Fruit fly (Drosophila melanogaster) whole organism, embryonic: ENCODE data around the gene CG9903.

Source experiments
- Asciz ChIP-seq: fragments of 200-800 bp; sonication (Bioruptor generic); optimal IDR thresholded peaks from 2 replicates; lab custom pipeline; 2017; ENCODE audit warnings: missing biosample characterization, mild to moderate bottlenecking, missing genetic modification characterization, missing genetic modification reagents
- BEAF-32 ChIP-seq: fragments of 200-800 bp; sonication (Bioruptor generic); optimal IDR thresholded peaks from 3 replicates; lab custom pipeline; 2017; ENCODE audit warnings: missing biosample characterization, missing genetic modification characterization, mild to moderate bottlenecking, moderate library complexity, missing genetic modification reagents
- CG12769 ChIP-seq: fragments of 200-800 bp; sonication (Bioruptor generic); optimal IDR thresholded peaks from 2 replicates; lab custom pipeline; 2019; ENCODE audit warnings: missing biosample characterization, mild to moderate bottlenecking, missing genetic modification characterization, moderate library complexity
- CG13287 ChIP-seq: fragments of 200-800 bp; sonication (Bioruptor generic); IDR thresholded peaks from 2 replicates; pipeline ENCODE4 v1.3.6; 2022; ENCODE audit warnings: missing biosample characterization, missing genetic modification characterization; ENCODE audit not compliant: partially characterized antibody
- CG13624 ChIP-seq: fragments of 200-800 bp; sonication (Bioruptor generic); optimal IDR thresholded peaks from 2 replicates; lab custom pipeline; 2016; ENCODE audit warnings: missing biosample characterization, missing genetic modification characterization
- CG14014 ChIP-seq: fragments of 200-800 bp; sonication (Bioruptor generic); IDR thresholded peaks from 2 replicates; pipeline ENCODE4 v1.3.6; 2022; ENCODE audit warnings: missing biosample characterization, missing genetic modification characterization
- CG14710 ChIP-seq: fragments of 200-800 bp; sonication (Bioruptor generic); optimal IDR thresholded peaks from 3 replicates; lab custom pipeline; 2019; ENCODE audit warnings: missing biosample characterization, mild to moderate bottlenecking, missing genetic modification characterization, moderate library complexity
- CG15514 ChIP-seq: fragments of 200-800 bp; sonication (Bioruptor generic); optimal IDR thresholded peaks from 3 replicates; lab custom pipeline; 2017; ENCODE audit warnings: missing biosample characterization, missing genetic modification characterization, mild to moderate bottlenecking, moderate library complexity, missing genetic modification reagents
- CG17802 ChIP-seq: fragments of 200-800 bp; sonication (Bioruptor generic); optimal IDR thresholded peaks from 2 replicates; lab custom pipeline; 2018; ENCODE audit warnings: missing biosample characterization, mild to moderate bottlenecking, missing genetic modification characterization, moderate library complexity
- CG2116 ChIP-seq: fragments of 200-800 bp; sonication (Bioruptor generic); optimal IDR thresholded peaks from 3 replicates; lab custom pipeline; 2018; ENCODE audit warnings: missing biosample characterization, mild to moderate bottlenecking, missing genetic modification characterization
- CG2120 ChIP-seq: fragments of 200-800 bp; sonication (Bioruptor generic); optimal IDR thresholded peaks from 3 replicates; lab custom pipeline; 2016; ENCODE audit warnings: missing biosample characterization, missing genetic modification characterization
- CG34376 ChIP-seq: fragments of 200-800 bp; sonication (Bioruptor generic); optimal IDR thresholded peaks from 2 replicates; lab custom pipeline; 2018; ENCODE audit warnings: missing biosample characterization, mild to moderate bottlenecking, missing genetic modification characterization
- CG4617 ChIP-seq: fragments of 200-800 bp; sonication (Bioruptor generic); optimal IDR thresholded peaks from 3 replicates; lab custom pipeline; 2016; ENCODE audit warnings: missing biosample characterization, missing genetic modification characterization, borderline replicate concordance
- CG6689 ChIP-seq: fragments of 200-800 bp; sonication (Bioruptor generic); IDR thresholded peaks from 2 replicates; pipeline ENCODE4 v1.3.6; 2022; ENCODE audit warnings: missing biosample characterization, missing genetic modification characterization
- CG8290 ChIP-seq, 3 experiments: fragments of 200-800 bp; sonication (Bioruptor generic); optimal IDR thresholded peaks; 2 replicates each; lab custom pipeline; 2016 to 2019; ENCODE audit warnings: missing biosample characterization in 3 of 3, missing genetic modification characterization in 3 of 3, mild to moderate bottlenecking in 2 of 3, moderate library complexity in 1 of 3
- CG9437 ChIP-seq: fragments of 200-800 bp; sonication (Bioruptor generic); optimal IDR thresholded peaks from 2 replicates; lab custom pipeline; 2018; ENCODE audit warnings: missing biosample characterization, mild to moderate bottlenecking, missing genetic modification characterization
- CTCF ChIP-seq: fragments of 200-800 bp; sonication (Bioruptor generic); optimal IDR thresholded peaks from 2 replicates; lab custom pipeline; 2017; ENCODE audit warnings: missing biosample characterization, mild to moderate bottlenecking, missing genetic modification characterization, moderate library complexity
- Deaf1 ChIP-seq: fragments of 200-800 bp; optimal IDR thresholded peaks from 3 replicates; lab custom pipeline; 2019; ENCODE audit warnings: missing biosample characterization, mild to moderate bottlenecking, missing genetic modification characterization, moderate library complexity
- Dfd ChIP-seq, 2 experiments: fragments of >200 bp; optimal IDR thresholded peaks; 2 replicates each; lab custom pipeline; 2017; ENCODE audit warnings: missing biosample characterization in 2 of 2, missing genetic modification characterization in 2 of 2
- Dp ChIP-seq: fragments of 200-800 bp; sonication (Bioruptor generic); optimal IDR thresholded peaks from 2 replicates; lab custom pipeline; 2018; ENCODE audit warnings: missing biosample characterization, mild to moderate bottlenecking, missing genetic modification characterization, moderate library complexity
- HLHmδ ChIP-seq: fragments of 200-800 bp; sonication (Bioruptor generic); optimal IDR thresholded peaks from 2 replicates; lab custom pipeline; 2018; ENCODE audit warnings: missing biosample characterization, mild to moderate bottlenecking, missing genetic modification characterization, moderate library complexity
- HmgD ChIP-seq: fragments of 200-800 bp; sonication (Bioruptor generic); optimal IDR thresholded peaks from 3 replicates; lab custom pipeline; 2016; ENCODE audit warnings: missing biosample characterization, missing genetic modification characterization
- Jarid2 ChIP-seq: fragments of 200-800 bp; sonication (Bioruptor generic); optimal IDR thresholded peaks from 3 replicates; lab custom pipeline; 2017; ENCODE audit warnings: mild to moderate bottlenecking, missing biosample characterization, missing genetic modification reagents, missing genetic modification characterization
- Lhr ChIP-seq: fragments of 200-800 bp; sonication (Bioruptor generic); optimal IDR thresholded peaks from 3 replicates; lab custom pipeline; 2017; ENCODE audit warnings: mild to moderate bottlenecking, missing biosample characterization, missing genetic modification reagents, missing genetic modification characterization
- Optix ChIP-seq: fragments of 200-800 bp; sonication (Bioruptor generic); IDR thresholded peaks from 3 replicates; pipeline ENCODE4 v1.3.6; 2022; ENCODE audit warnings: missing biosample characterization, missing genetic modification characterization
- Rfx ChIP-seq: fragments of 200-800 bp; sonication (Bioruptor generic); IDR thresholded peaks from 2 replicates; pipeline ENCODE4 v1.3.6; 2022; ENCODE audit warnings: missing biosample characterization, missing genetic modification characterization
- Usf ChIP-seq: fragments of 200-800 bp; sonication (Bioruptor generic); optimal IDR thresholded peaks from 2 replicates; lab custom pipeline; 2017; ENCODE audit warnings: missing genotype, missing biosample characterization, missing genetic modification characterization
- YL-1 ChIP-seq: fragments of 200-800 bp; sonication (Bioruptor generic); optimal IDR thresholded peaks from 3 replicates; lab custom pipeline; 2017; ENCODE audit warnings: missing biosample characterization, mild to moderate bottlenecking, missing genetic modification characterization
- bowl ChIP-seq: fragments of 200-800 bp; sonication (Bioruptor generic); IDR thresholded peaks from 2 replicates; pipeline ENCODE4 v1.3.6; 2022; ENCODE audit warnings: missing biosample characterization, missing genetic modification characterization
- chinmo ChIP-seq: fragments of 200-800 bp; sonication (Bioruptor generic); IDR thresholded peaks from 4 replicates; pipeline ENCODE4 v1.3.6; 2022; ENCODE audit warnings: missing biosample characterization, missing genetic modification characterization; ENCODE audit not compliant: partially characterized antibody
- fd3F ChIP-seq: fragments of 200-800 bp; sonication (Bioruptor generic); optimal IDR thresholded peaks from 2 replicates; lab custom pipeline; 2018; ENCODE audit warnings: missing biosample characterization, mild to moderate bottlenecking, missing genetic modification characterization, moderate library complexity
- gem ChIP-seq: fragments of 200-800 bp; sonication (Bioruptor generic); optimal IDR thresholded peaks from 2 replicates; lab custom pipeline; 2019; ENCODE audit warnings: missing biosample characterization, mild to moderate bottlenecking, missing genetic modification characterization, moderate library complexity
- lab ChIP-seq: fragments of 200-800 bp; sonication (Bioruptor generic); optimal IDR thresholded peaks from 3 replicates; lab custom pipeline; 2017; ENCODE audit warnings: missing biosample characterization, missing genetic modification characterization, mild to moderate bottlenecking, moderate library complexity, missing genetic modification reagents
- nerfin-1 ChIP-seq: fragments of 200-800 bp; sonication (Bioruptor generic); optimal IDR thresholded peaks from 3 replicates; lab custom pipeline; 2019; ENCODE audit warnings: missing biosample characterization, mild to moderate bottlenecking, missing genetic modification characterization, moderate library complexity
- pita ChIP-seq: fragments of 200-800 bp; sonication (Bioruptor generic); optimal IDR thresholded peaks from 2 replicates; lab custom pipeline; 2017; ENCODE audit warnings: missing biosample characterization, mild to moderate bottlenecking, missing genetic modification characterization
- pzg ChIP-seq: fragments of 200-800 bp; sonication (Bioruptor generic); optimal IDR thresholded peaks from 3 replicates; lab custom pipeline; 2018; ENCODE audit warnings: missing biosample characterization, mild to moderate bottlenecking, missing genetic modification characterization, moderate library complexity
- row ChIP-seq: fragments of 200-800 bp; sonication (Bioruptor generic); IDR thresholded peaks from 3 replicates; pipeline ENCODE4 v1.3.6; 2022; ENCODE audit warnings: missing biosample characterization, missing genetic modification characterization
- sob ChIP-seq: fragments of 200-800 bp; sonication (Bioruptor generic); IDR thresholded peaks from 2 replicates; pipeline ENCODE4 v1.3.6; 2022; ENCODE audit warnings: missing biosample characterization, missing genetic modification characterization
- sug ChIP-seq: fragments of 200-800 bp; optimal IDR thresholded peaks from 2 replicates; lab custom pipeline; 2019; ENCODE audit warnings: missing biosample characterization, mild to moderate bottlenecking, missing genetic modification characterization, moderate library complexity
- tio ChIP-seq: fragments of 200-800 bp; sonication (Bioruptor generic); optimal IDR thresholded peaks from 2 replicates; lab custom pipeline; 2017; ENCODE audit warnings: missing biosample characterization, missing genetic modification characterization, inconsistent platforms
- tll ChIP-seq, 2 experiments: fragments of 200-800 bp in 1 of 2; fragments of >200 bp in 1 of 2; sonication (Bioruptor generic) in 1 of 2; optimal IDR thresholded peaks; 2 replicates each; lab custom pipeline; 2017 to 2019; ENCODE audit warnings: missing biosample characterization in 2 of 2, missing genetic modification characterization in 2 of 2, mild to moderate bottlenecking in 1 of 2, moderate library complexity in 1 of 2
- yki ChIP-seq: fragments of >200 bp; optimal IDR thresholded peaks from 3 replicates; lab custom pipeline; 2018
- zen ChIP-seq: fragments of 200-800 bp; sonication (Bioruptor generic); optimal IDR thresholded peaks from 3 replicates; lab custom pipeline; 2018; ENCODE audit warnings: missing biosample characterization, mild to moderate bottlenecking, missing genetic modification characterization, moderate library complexity
- zf30C ChIP-seq: fragments of 200-800 bp; sonication (Bioruptor generic); optimal IDR thresholded peaks from 3 replicates; lab custom pipeline; 2018; ENCODE audit warnings: missing biosample characterization, mild to moderate bottlenecking, missing genetic modification characterization

Gene CG9903

DNA sequence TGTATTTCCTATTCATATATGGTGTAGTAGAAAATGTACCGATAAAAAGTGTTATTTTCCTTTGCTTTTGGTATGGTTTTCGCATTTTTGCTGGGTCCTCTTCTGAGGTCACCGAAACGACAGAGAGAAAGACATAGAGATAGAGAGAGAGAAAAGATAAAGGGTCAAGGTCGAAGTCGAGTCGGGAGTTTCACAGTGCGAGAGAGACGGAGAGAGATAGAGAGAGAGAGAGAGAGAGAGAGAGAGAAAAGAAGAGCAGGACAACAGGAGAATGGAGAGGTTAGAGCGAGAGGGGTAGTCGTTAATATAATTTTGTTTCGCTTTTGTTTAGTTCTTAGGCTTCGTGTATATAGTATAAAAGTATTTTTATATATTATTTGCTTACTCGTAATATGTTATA, 21.6 kb upstream of the CG9903 start (continued):
- TF ChIP-seq CG8290 (GFP tag; optimal IDR thresholded peaks at IDR 0.05; lab: Kevin White, UChicago) (no peak), CG8290 (tag; optimal IDR thresholded peaks at IDR 0.05; lab: Kevin White, UChicago) (peak in 1 of 2 experiments; percentile 66), CG14014 (GFP tag; lab: Robert Waterston, UW) (no peak), fd3F (GFP tag; lab: Kevin White, UChicago) (no peak)

DNA sequence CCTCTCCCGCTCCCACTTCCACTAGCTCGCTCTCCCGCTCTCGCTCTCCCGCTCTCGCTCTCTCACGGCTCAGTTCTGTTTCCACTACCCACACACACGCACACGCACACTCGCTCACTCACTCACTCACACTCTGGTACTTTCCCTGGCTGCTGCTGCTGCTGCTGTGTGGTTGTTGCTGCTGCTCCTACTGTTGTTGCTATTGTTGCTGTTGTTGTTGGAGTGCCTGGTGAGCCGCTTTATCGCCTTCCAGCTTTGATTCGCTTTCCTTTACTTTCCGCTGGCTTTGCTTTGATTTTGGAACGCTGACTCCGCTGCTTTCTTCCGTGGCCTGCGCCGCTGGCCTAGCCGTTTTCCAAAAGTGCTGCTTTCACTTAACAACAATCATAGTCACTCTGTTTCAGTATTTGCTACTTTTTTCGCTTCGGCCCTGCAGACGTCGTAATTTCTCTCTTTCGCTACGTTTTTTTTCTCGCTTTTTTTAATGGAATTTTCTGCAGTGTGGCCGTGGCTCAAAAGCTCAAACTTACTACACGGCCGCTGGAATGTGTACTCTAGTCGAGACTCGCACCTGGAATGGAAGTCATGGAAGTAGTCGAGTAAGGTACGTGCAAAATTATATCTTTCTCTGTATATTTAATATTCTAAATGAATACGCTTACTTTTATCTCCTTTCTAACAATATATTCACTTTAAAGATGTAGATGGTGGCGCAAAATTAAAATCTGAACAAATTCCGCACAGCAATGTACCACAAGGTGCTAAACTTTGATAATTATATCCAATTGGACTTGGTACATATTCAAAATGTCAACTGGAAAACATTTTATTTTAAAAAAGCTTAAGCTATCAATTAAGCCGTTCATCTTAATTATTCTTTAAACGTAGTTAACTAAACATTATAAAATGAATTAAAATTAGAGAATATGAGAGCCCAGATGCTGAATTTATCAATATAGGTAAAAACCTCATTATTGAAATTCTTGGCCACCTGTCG, 19.2 kb upstream of the CG9903 start, which contains the start of gene Pp2B-14D:
Pp2B-14D (minus strand) TSS at position 503 of the 997 bp plus-strand sequence.
- TF ChIP-seq zen (tag; lab: Kevin White, UChicago) (peak; percentile 28), HLHmδ (GFP tag; lab: Kevin White, UChicago) (peak; percentile 48), Dfd (GFP tag; optimal IDR thresholded peaks at IDR 0.05; lab: Kevin White, UChicago) (peak in 1 of 2 experiments; percentile 13), YL-1 (GFP tag; lab: Kevin White, UChicago) (peak; percentile 74), CG4617 (peak; percentile 53), bowl (GFP tag; lab: Robert Waterston, UW) (no peak), CG2116 (GFP tag; lab: Kevin White, UChicago) (peak; percentile 5), zf30C (GFP tag; lab: Kevin White, UChicago) (peak; percentile 73), HmgD (no peak), sob (0 out of 2 replicates have a peak, but pooled peaks have one; percentile 6), Optix (GFP tag; lab: Robert Waterston, UW) (no peak), Lhr (GFP tag; lab: Kevin White, UChicago) (peak; percentile 23), CG6689 (GFP tag; lab: Robert Waterston, UW) (peak; percentile 81), Usf (GFP tag; lab: Kevin White, UChicago) (no peak), CG2120 (peak; percentile 16), CG15514 (GFP tag; lab: Kevin White, UChicago) (peak; percentile 35), yki (peak; percentile 98), tll (GFP tag; optimal IDR thresholded peaks at IDR 0.05; lab: Kevin White, UChicago) (no peak), tio (GFP tag; lab: Kevin White, UChicago) (no peak), Deaf1 (tag; lab: Kevin White, UChicago) (peak; percentile 22), CG14710 (tag; lab: Kevin White, UChicago) (peak; percentile 14), CG13624 (peak; percentile 1), Asciz (GFP tag; lab: Kevin White, UChicago) (no peak), Dp (GFP tag; lab: Kevin White, UChicago) (peak; percentile 22), Rfx (GFP tag; lab: Robert Waterston, UW) (0 out of 2 replicates have a peak, but pooled peaks have one; percentile 6), fd3F (GFP tag; lab: Kevin White, UChicago) (no peak), CG13287 (GFP tag; lab: Robert Waterston, UW) (peak; percentile 26; the same call in 1 of the 2 replicates), pzg (GFP tag; lab: Kevin White, UChicago) (peak; percentile 61), CG12769 (tag; lab: Kevin White, UChicago) (peak; percentile 45), row (GFP tag; lab: Robert Waterston, UW) (peak; percentile 51; the same call in 2 of the 3 replicates), lab (GFP tag; lab: Kevin White, UChicago) (no peak), sug (tag; lab: Kevin White, UChicago) (peak; percentile 19), CG8290 (GFP tag; optimal IDR thresholded peaks at IDR 0.05; lab: Kevin White, UChicago) (no peak), CG8290 (tag; optimal IDR thresholded peaks at IDR 0.05; lab: Kevin White, UChicago) (peak in 1 of 2 experiments; percentile 37), chinmo (0 out of 4 replicates have a peak, but pooled peaks have one; percentile 64), BEAF-32 (GFP tag; lab: Kevin White, UChicago) (peak; percentile 41), pita (GFP tag; lab: Kevin White, UChicago) (peak; percentile 52), CG17802 (tag; lab: Kevin White, UChicago) (no peak), Jarid2 (GFP tag; lab: Kevin White, UChicago) (no peak), CG9437 (GFP tag; lab: Kevin White, UChicago) (peak; percentile 11), nerfin-1 (peak; percentile 45), gem (peak; percentile 22), CTCF (peak; percentile 57), CG34376 (GFP tag; lab: Kevin White, UChicago) (peak; percentile 45)
